Worm (Caenorhabditis elegans) whole organism, early embryonic: ENCODE data around the gene efl-3.

Source experiments
- B0310.2 ChIP-seq: sonication (generic microtip); optimal IDR thresholded peaks from 2 replicates; lab custom pipeline; 2016; ENCODE audit warnings: mild to moderate bottlenecking, missing genetic modification characterization, missing compliant biosample characterization
- ama-1 ChIP-seq: fragments of 150-350 bp; optimal IDR thresholded peaks from 2 replicates; lab custom pipeline; 2014
- hnd-1 ChIP-seq: sonication (generic microtip); optimal IDR thresholded peaks from 2 replicates; lab custom pipeline; 2016; ENCODE audit warnings: missing genetic modification characterization, missing compliant biosample characterization
- tbx-11 ChIP-seq: fragments of 200-800 bp; sonication (Bioruptor generic); IDR thresholded peaks from 2 replicates; pipeline ENCODE4 v1.3.6; 2022; ENCODE audit warnings: missing genetic modification characterization, missing compliant biosample characterization

- no peak for TF ChIP-seq tbx-11
- no peak for TF ChIP-seq ama-1 (lab: Kevin White, UChicago)
- TF ChIP-seq hnd-1 (tag; lab: Kevin White, UChicago), result no peak
- TF ChIP-seq B0310.2 (tag; lab: Kevin White, UChicago), result no peak
These were observed 7.2 kb upstream of the efl-3 start, which contains the start of gene ubc-24 for ce11 chrII:8405303-8405702.
